Fruit fly (Drosophila melanogaster): Measurements from ENCODE around the gene CG42564.
A peak's percentile ranks its signal among the peaks of the same experiment; 100 is the strongest.

The CG42564 gene

DNA sequence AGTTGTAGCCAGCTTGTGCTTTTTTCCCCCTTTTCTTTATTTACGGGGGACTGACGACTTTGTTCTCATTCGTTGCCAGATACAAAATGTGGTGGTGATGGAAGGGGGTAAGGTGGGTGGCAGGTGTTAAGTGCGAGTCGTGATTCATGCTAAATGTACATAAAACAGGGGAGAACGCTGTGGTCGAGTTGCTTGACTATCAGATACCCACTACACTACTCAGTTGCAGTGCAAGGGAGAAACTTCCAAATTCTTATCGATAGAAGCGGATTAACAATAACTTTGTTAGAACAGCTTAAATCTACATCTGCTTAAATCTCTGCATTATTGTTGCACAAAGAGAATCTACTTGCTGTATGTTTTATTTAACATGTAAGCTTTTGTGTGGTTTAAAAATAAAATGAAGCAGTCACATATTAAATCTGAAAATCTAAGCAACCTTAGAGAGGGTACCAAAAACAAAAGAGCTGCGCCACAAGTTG lies 23.4 kb downstream of the CG42564 start (continued):
- TF ChIP-seq ind (GFP tag; optimal IDR thresholded peaks at IDR 0.05): peak; percentile 15
- no peak for TF ChIP-seq odd (GFP tag; optimal IDR thresholded peaks at IDR 0.05)
- TF ChIP-seq CG8388 (GFP tag; optimal IDR thresholded peaks at IDR 0.05): no peak
- no peak for TF ChIP-seq CG4854 (GFP tag; optimal IDR thresholded peaks at IDR 0.05)
- no peak for TF ChIP-seq ara (GFP tag; IDR thresholded peaks at IDR 0.05)
- TF ChIP-seq ci (GFP tag; IDR thresholded peaks at IDR 0.05): no peak
- TF ChIP-seq corto (GFP tag; optimal IDR thresholded peaks at IDR 0.05): no peak
- no peak for TF ChIP-seq Ravus (GFP tag; IDR thresholded peaks at IDR 0.05)
- no peak for TF ChIP-seq CG8281 (tag; optimal IDR thresholded peaks at IDR 0.05)
- TF ChIP-seq Awh (GFP tag; IDR thresholded peaks at IDR 0.05): peak; percentile 37; the same call in 1 of the 2 replicates
- no peak; the same call in 1 of the 2 replicates for TF ChIP-seq Ptx1 (GFP tag; IDR thresholded peaks at IDR 0.05)
- no peak for TF ChIP-seq fd3F (GFP tag; optimal IDR thresholded peaks at IDR 0.05)
- TF ChIP-seq CG1832 (GFP tag; optimal IDR thresholded peaks at IDR 0.05): no peak
- TF ChIP-seq esg (GFP tag; conservative IDR thresholded peaks at IDR 0.05): 0 out of 2 replicates have a peak, but pooled peaks have one; percentile 23
- no peak for TF ChIP-seq CG9215 (GFP tag; IDR thresholded peaks at IDR 0.05)
- no peak for TF ChIP-seq ac (GFP tag; optimal IDR thresholded peaks at IDR 0.05)
- TF ChIP-seq danr (GFP tag; IDR thresholded peaks at IDR 0.05): no peak
- no peak for TF ChIP-seq CG9727 (GFP tag; optimal IDR thresholded peaks at IDR 0.05)
- 0 out of 3 replicates have a peak, but pooled peaks have one; percentile 14 for TF ChIP-seq gce (GFP tag; IDR thresholded peaks at IDR 0.05)
- TF ChIP-seq lmd (GFP tag; IDR thresholded peaks at IDR 0.05): peak; percentile 14; the same call in 1 of the 2 replicates
- no peak for TF ChIP-seq CG6272 (GFP tag; IDR thresholded peaks at IDR 0.05)
- TF ChIP-seq CG11398 (GFP tag; optimal IDR thresholded peaks at IDR 0.05): no peak
- no peak for TF ChIP-seq cg (GFP tag; optimal IDR thresholded peaks at IDR 0.05)
- no peak for TF ChIP-seq fd64A (GFP tag; optimal IDR thresholded peaks at IDR 0.05)
- no peak for TF ChIP-seq sd (tag; optimal IDR thresholded peaks at IDR 0.05)
- no peak for TF ChIP-seq Six4 (GFP tag; optimal IDR thresholded peaks at IDR 0.05)
- no peak for TF ChIP-seq Dip2 (GFP tag; IDR thresholded peaks at IDR 0.05)
- no peak for TF ChIP-seq Dp (GFP tag; optimal IDR thresholded peaks at IDR 0.05)
- peak; percentile 20 for TF ChIP-seq kay (GFP tag; optimal IDR thresholded peaks at IDR 0.05)
- TF ChIP-seq gsb-n (tag; optimal IDR thresholded peaks at IDR 0.05): no peak
- TF ChIP-seq unpg (GFP tag; optimal IDR thresholded peaks at IDR 0.05): no peak
- TF ChIP-seq ttk (GFP tag; IDR thresholded peaks at IDR 0.05): no peak
- no peak for TF ChIP-seq tx (GFP tag; optimal IDR thresholded peaks at IDR 0.05)
- TF ChIP-seq Tbp (GFP tag; optimal IDR thresholded peaks at IDR 0.05): no peak
- no peak for TF ChIP-seq Taf1 (GFP tag; IDR thresholded peaks at IDR 0.05)
- no peak for TF ChIP-seq CG13894 (tag; optimal IDR thresholded peaks at IDR 0.05)
- TF ChIP-seq Doc3 (GFP tag; IDR thresholded peaks at IDR 0.05; ENCODE audit: partially characterized antibody): no peak
- TF ChIP-seq zfh1 (GFP tag; IDR thresholded peaks at IDR 0.05): no peak
- TF ChIP-seq gt (GFP tag; IDR thresholded peaks at IDR 0.05): no peak
- no peak for TF ChIP-seq CG42726 (GFP tag; IDR thresholded peaks at IDR 0.05; ENCODE audit: partially characterized antibody)
- TF ChIP-seq Doc2 (GFP tag; IDR thresholded peaks at IDR 0.05): no peak
- TF ChIP-seq hth (optimal IDR thresholded peaks at IDR 0.05): no peak
- TF ChIP-seq CG18599 (GFP tag; optimal IDR thresholded peaks at IDR 0.05): peak; percentile 50
- no peak for TF ChIP-seq Pdp1 (GFP tag; optimal IDR thresholded peaks at IDR 0.05)
- TF ChIP-seq MBD-R2 (GFP tag; IDR thresholded peaks at IDR 0.05): no peak
- TF ChIP-seq wek (GFP tag; optimal IDR thresholded peaks at IDR 0.05): no peak
- TF ChIP-seq CG15601 (tag; optimal IDR thresholded peaks at IDR 0.05): no peak
- TF ChIP-seq CG2116 (GFP tag; optimal IDR thresholded peaks at IDR 0.05): no peak
- TF ChIP-seq sim (GFP tag; IDR thresholded peaks at IDR 0.05): no peak
- no peak for TF ChIP-seq Rx (GFP tag; IDR thresholded peaks at IDR 0.05)
- no peak for TF ChIP-seq bcd (GFP tag; optimal IDR thresholded peaks at IDR 0.05)
- TF ChIP-seq CG8089 (GFP tag; optimal IDR thresholded peaks at IDR 0.05): no peak

All from whole organism, embryonic.